Fruit fly (Drosophila melanogaster) whole organism: ENCODE measurements around the gene eca.

Source experiments
- CG8478 ChIP-seq: fragments of >200 bp; optimal IDR thresholded peaks from 2 replicates; lab custom pipeline; 2018; ENCODE audit warnings: inconsistent platforms
- Dll ChIP-seq: fragments of >200 bp; optimal IDR thresholded peaks from 2 replicates; lab custom pipeline; 2017
- EcR ChIP-seq, 2 experiments: fragments of >200 bp; optimal IDR thresholded peaks; 2 replicates each; lab custom pipeline; 2017; ENCODE audit warnings: missing biosample characterization in 2 of 2, missing genetic modification characterization in 2 of 2, missing genetic modification reagents in 2 of 2
- pan ChIP-seq: fragments of >200 bp; optimal IDR thresholded peaks from 2 replicates; lab custom pipeline; 2017
- psq ChIP-seq: fragments of >200 bp; optimal IDR thresholded peaks from 2 replicates; lab custom pipeline; 2017
- usp ChIP-seq: fragments of >200 bp; optimal IDR thresholded peaks from 2 replicates; lab custom pipeline; 2017; ENCODE audit warnings: missing biosample characterization, missing genetic modification characterization, mixed read lengths

eca gene

DNA sequence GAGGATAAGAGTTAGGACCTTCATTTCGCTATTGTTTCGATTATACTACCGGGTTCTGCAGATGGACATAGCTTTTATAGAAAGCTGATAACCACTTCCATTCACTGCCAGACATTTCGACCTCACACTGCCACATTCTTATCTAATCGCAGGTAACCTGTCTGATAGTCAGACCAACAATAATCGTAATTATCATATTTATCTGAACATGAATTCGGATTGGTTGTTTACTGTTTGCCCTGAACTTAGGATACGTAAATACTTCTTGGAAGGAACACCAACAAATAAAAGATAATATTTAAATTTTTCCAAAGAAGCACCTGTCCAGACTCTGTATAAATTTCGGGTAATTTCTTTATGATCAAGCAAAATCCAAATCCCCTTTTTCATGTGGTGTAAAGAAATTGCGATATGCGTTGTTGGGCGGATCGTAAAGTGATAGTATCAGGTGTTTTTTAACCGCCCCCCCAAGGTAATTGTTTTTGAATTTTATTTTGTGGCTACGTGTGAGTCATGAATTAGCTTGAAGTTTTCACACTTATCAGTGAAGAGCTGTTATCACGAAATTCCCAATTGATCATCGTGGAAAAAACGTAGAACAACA, 39.1 kb downstream of the eca start, which contains the start of gene Fst:
Gene Fst, minus strand, starts transcription at position 51 of the 604 bp plus-strand sequence.
- TF ChIP-seq Dll (lab: Kevin White, UChicago) (no peak), EcR (GFP tag; optimal IDR thresholded peaks at IDR 0.05; lab: Kevin White, UChicago) (no peak), psq (lab: Kevin White, UChicago) (no peak), pan (lab: Kevin White, UChicago) (no peak), usp (GFP tag; lab: Kevin White, UChicago) (no peak), CG8478 (lab: Kevin White, UChicago) (no peak)

DNA sequence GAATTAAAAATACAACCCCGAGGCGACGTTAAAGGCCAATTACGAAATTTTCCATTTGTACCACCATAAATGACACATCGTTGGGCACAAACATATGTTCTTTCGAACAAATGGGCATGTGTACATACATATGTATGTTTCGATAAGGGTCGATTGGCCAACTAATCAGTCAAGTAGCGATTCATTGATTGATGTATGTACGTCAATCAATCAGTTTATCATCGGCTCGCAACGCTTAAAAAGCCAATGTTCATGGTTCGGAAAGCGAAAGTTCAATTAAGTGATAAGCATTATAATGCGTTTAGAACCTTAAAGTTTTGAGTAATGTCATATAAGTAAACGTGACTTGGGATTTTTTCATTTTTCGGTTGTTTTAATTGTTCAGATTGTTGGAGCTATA, 40.7 kb downstream of the eca start:
- TF ChIP-seq Dll (lab: Kevin White, UChicago) (no peak), EcR (GFP tag; optimal IDR thresholded peaks at IDR 0.05; lab: Kevin White, UChicago) (no peak), usp (GFP tag; lab: Kevin White, UChicago) (no peak), psq (lab: Kevin White, UChicago) (no peak), CG8478 (lab: Kevin White, UChicago) (no peak)

DNA sequence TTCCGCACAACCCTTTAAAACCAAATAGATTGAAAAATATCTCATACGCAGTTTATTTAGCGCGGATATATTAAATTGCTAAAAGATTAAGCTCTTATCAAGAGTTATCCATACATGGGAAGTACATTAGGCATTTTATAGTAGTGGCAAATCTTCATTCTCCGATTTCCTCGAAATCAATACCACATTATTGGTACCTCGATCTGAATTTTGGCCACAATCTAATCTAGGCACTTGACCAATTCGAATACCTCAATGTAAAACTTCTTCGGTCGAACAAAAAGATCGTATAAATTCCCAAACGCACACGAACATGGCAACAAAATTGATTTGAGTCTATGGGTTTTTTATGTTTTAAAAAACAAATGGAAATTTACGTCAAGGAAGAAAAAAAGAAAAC, 41.3 kb downstream of the eca start:
- TF ChIP-seq EcR (GFP tag; optimal IDR thresholded peaks at IDR 0.05; lab: Kevin White, UChicago) (no peak), CG8478 (lab: Kevin White, UChicago) (no peak), usp (GFP tag; lab: Kevin White, UChicago) (no peak), psq (lab: Kevin White, UChicago) (no peak), Dll (lab: Kevin White, UChicago) (no peak), pan (lab: Kevin White, UChicago) (no peak)

DNA sequence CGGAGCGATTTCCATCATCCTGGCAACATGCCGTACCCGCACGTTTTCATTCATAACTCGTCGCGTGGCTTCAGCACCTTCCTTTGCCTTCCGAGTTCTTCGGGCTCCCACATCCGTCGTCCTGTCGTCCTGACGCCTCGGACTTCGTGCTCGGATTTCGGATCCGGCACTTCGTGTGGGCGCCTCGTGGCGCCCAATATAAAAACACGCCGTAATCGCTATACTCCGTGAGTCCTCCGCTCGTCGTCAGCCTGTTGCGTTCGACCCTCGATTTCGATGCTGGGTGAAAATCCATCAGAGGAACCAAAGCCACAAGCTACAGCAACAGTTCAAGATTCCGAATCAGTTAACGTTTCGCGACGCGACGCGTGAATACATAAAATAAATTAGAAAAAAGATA, 45.0 kb downstream of the eca start:
- TF ChIP-seq psq (lab: Kevin White, UChicago): no peak
- TF ChIP-seq CG8478 (lab: Kevin White, UChicago): no peak
- TF ChIP-seq pan (lab: Kevin White, UChicago): no peak
- TF ChIP-seq EcR (GFP tag; optimal IDR thresholded peaks at IDR 0.05; lab: Kevin White, UChicago): no peak
- TF ChIP-seq Dll (lab: Kevin White, UChicago): no peak
- TF ChIP-seq usp (GFP tag; lab: Kevin White, UChicago): no peak

DNA sequence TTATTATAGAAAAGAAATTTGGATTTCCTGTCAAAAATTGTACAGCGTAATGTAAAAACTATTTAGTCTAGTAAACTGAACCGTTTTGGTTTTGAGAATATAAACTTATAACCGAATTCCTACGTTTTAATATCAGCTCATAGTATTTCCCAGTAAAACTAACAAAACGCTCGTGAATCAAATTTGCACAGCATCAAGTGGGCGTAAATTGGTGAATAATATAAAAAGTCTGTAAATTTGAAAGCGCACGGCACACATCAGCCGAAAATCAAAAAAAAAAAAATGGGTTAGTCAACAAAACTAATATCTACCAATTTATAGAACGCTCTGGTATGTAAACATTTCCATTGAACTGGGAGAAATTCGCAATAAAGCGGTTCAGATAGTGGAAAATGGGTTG, 47.4 kb downstream of the eca start, which contains the start of gene Dh44:
Gene Dh44, plus strand, starts transcription at position 301 of the 400 bp plus-strand sequence.
- TF ChIP-seq EcR (GFP tag; optimal IDR thresholded peaks at IDR 0.05; lab: Kevin White, UChicago): no peak
- no peak for TF ChIP-seq CG8478 (lab: Kevin White, UChicago)
- no peak for TF ChIP-seq usp (GFP tag; lab: Kevin White, UChicago)
- no peak for TF ChIP-seq Dll (lab: Kevin White, UChicago)
- TF ChIP-seq pan (lab: Kevin White, UChicago): no peak
- TF ChIP-seq psq (lab: Kevin White, UChicago): no peak

DNA sequence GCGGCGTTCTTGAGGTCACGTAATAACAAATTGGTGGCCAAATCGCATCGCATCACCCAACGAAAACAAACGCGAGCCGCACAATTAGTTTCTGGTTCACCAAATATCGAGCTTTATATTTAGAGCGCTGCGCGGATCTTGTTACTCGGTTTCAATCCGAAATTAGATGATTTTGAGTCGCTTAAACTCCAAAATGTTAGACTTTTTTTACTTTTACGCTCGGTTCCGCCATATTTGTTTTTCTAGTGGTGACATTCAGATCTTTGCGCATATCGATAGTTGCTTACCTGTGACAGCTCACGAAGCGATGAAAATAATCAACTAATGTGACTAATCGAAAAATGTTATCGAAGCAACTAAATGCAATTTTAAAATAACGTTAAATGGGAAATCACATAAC, 47.9 kb downstream of the eca start, which contains the start of gene Scm:
Gene Scm, minus strand, starts transcription at position 251 of the 400 bp plus-strand sequence.
- no peak for TF ChIP-seq CG8478 (lab: Kevin White, UChicago)
- TF ChIP-seq psq (lab: Kevin White, UChicago): no peak
- TF ChIP-seq pan (lab: Kevin White, UChicago): no peak
- no peak for TF ChIP-seq EcR (GFP tag; optimal IDR thresholded peaks at IDR 0.05; lab: Kevin White, UChicago)
- no peak for TF ChIP-seq usp (GFP tag; lab: Kevin White, UChicago)
- no peak for TF ChIP-seq Dll (lab: Kevin White, UChicago)
